Fruit fly (Drosophila melanogaster) whole organism, prepupa: ENCODE results near the gene CG7120.
A peak's percentile ranks its signal among the peaks of the same experiment; 100 is the strongest.

ENCODE experiments used
- Blimp-1 ChIP-seq: fragments of 200-800 bp; sonication (Bioruptor generic); optimal IDR thresholded peaks from 3 replicates; lab custom pipeline; 2017; ENCODE audit warnings: missing biosample characterization, missing genetic modification characterization, mild to moderate bottlenecking, moderate library complexity, missing genetic modification reagents
- CG10631 ChIP-seq: fragments of 200-800 bp; sonication (Bioruptor generic); optimal IDR thresholded peaks from 2 replicates; lab custom pipeline; 2016; ENCODE audit warnings: missing biosample characterization, missing genetic modification characterization
- CG10669 ChIP-seq: fragments of 200-800 bp; sonication (Bioruptor generic); optimal IDR thresholded peaks from 3 replicates; lab custom pipeline; 2018; ENCODE audit warnings: missing biosample characterization, mild to moderate bottlenecking, missing genetic modification characterization, moderate library complexity
- CG11294 ChIP-seq: fragments of 200-800 bp; sonication (Bioruptor generic); IDR thresholded peaks from 2 replicates; pipeline ENCODE4 v1.3.6; 2022; ENCODE audit warnings: missing biosample characterization, missing genetic modification characterization
- CG11762 ChIP-seq: fragments of 200-800 bp; sonication (Bioruptor generic); optimal IDR thresholded peaks from 3 replicates; lab custom pipeline; 2016; ENCODE audit warnings: missing biosample characterization, missing genetic modification characterization; ENCODE audit not compliant: insufficient read depth
- CG11902 ChIP-seq: fragments of 200-800 bp; sonication (Bioruptor generic); optimal IDR thresholded peaks from 3 replicates; lab custom pipeline; 2016; ENCODE audit warnings: missing biosample characterization, missing genetic modification characterization
- CG15336 ChIP-seq: fragments of 200-800 bp; sonication (Bioruptor generic); IDR thresholded peaks from 2 replicates; pipeline ENCODE4 v1.3.6; 2022; ENCODE audit warnings: missing biosample characterization, missing genetic modification characterization
- CG1621 ChIP-seq: fragments of 200-800 bp; sonication (Bioruptor generic); optimal IDR thresholded peaks from 3 replicates; lab custom pipeline; 2018; ENCODE audit warnings: missing biosample characterization, mild to moderate bottlenecking, missing genetic modification characterization
- CG3032 ChIP-seq: fragments of 200-800 bp; optimal IDR thresholded peaks from 2 replicates; lab custom pipeline; 2019; ENCODE audit warnings: missing biosample characterization, mild to moderate bottlenecking, missing genetic modification characterization, moderate library complexity
- CG31627 ChIP-seq: fragments of 200-800 bp; sonication (Bioruptor generic); optimal IDR thresholded peaks from 3 replicates; lab custom pipeline; 2016; ENCODE audit warnings: missing biosample characterization, missing genetic modification characterization
- CG34406 ChIP-seq: fragments of 200-800 bp; sonication (Bioruptor generic); optimal IDR thresholded peaks from 3 replicates; lab custom pipeline; 2016; ENCODE audit warnings: missing biosample characterization, missing genetic modification characterization
- CG3919 ChIP-seq: fragments of 200-800 bp; sonication (Bioruptor generic); optimal IDR thresholded peaks from 3 replicates; lab custom pipeline; 2016; ENCODE audit warnings: missing biosample characterization, missing genetic modification characterization
- CG4318 ChIP-seq: fragments of 200-800 bp; sonication (Bioruptor generic); optimal IDR thresholded peaks from 3 replicates; lab custom pipeline; 2017; ENCODE audit warnings: missing biosample characterization, mild to moderate bottlenecking, missing genetic modification characterization
- CG6163 ChIP-seq: fragments of 200-800 bp; sonication (Bioruptor generic); IDR thresholded peaks from 3 replicates; pipeline ENCODE4 v1.3.6; 2022; ENCODE audit warnings: missing biosample characterization, missing genetic modification characterization
- CG6792 ChIP-seq: fragments of 200-800 bp; sonication (Bioruptor generic); optimal IDR thresholded peaks from 3 replicates; lab custom pipeline; 2016; ENCODE audit warnings: missing biosample characterization, missing genetic modification characterization
- CG6808 ChIP-seq: fragments of 200-800 bp; sonication (Bioruptor generic); optimal IDR thresholded peaks from 3 replicates; lab custom pipeline; 2017; ENCODE audit warnings: missing biosample characterization, missing genetic modification characterization, mild to moderate bottlenecking, moderate library complexity, missing genetic modification reagents
- CG7368 ChIP-seq: fragments of 200-800 bp; sonication (Bioruptor generic); optimal IDR thresholded peaks from 3 replicates; lab custom pipeline; 2016; ENCODE audit warnings: missing biosample characterization, missing genetic modification characterization
- CG8119 ChIP-seq: fragments of 200-800 bp; sonication (Bioruptor generic); IDR thresholded peaks from 3 replicates; pipeline ENCODE4 v1.3.6; 2022; ENCODE audit warnings: missing biosample characterization, missing genetic modification characterization
- CG8319 ChIP-seq: fragments of 200-800 bp; sonication (Bioruptor generic); optimal IDR thresholded peaks from 3 replicates; lab custom pipeline; 2016; ENCODE audit warnings: missing biosample characterization, missing genetic modification characterization
- CG8632 ChIP-seq: fragments of 200-800 bp; sonication (Bioruptor generic); optimal IDR thresholded peaks from 3 replicates; lab custom pipeline; 2016; ENCODE audit warnings: missing biosample characterization, missing genetic modification characterization
- CG9139 ChIP-seq: fragments of 200-800 bp; sonication (Bioruptor generic); optimal IDR thresholded peaks from 3 replicates; lab custom pipeline; 2017; ENCODE audit warnings: missing biosample characterization, mild to moderate bottlenecking, missing genetic modification characterization
- Eip75B ChIP-seq: fragments of 200-800 bp; sonication (Bioruptor generic); optimal IDR thresholded peaks from 3 replicates; lab custom pipeline; 2016; ENCODE audit warnings: missing biosample characterization, missing genetic modification characterization
- Eip78C ChIP-seq: fragments of 200-800 bp; sonication (Bioruptor generic); peaks from one replicate; lab custom pipeline; 2016; ENCODE audit warnings: missing biosample characterization, missing genetic modification characterization
- Eip93F ChIP-seq: fragments of 200-800 bp; sonication (Bioruptor generic); optimal IDR thresholded peaks from 2 replicates; lab custom pipeline; 2016; ENCODE audit warnings: missing biosample characterization, mild to moderate bottlenecking, missing genetic modification characterization
- Ets21C ChIP-seq: fragments of 200-800 bp; sonication (Bioruptor generic); optimal IDR thresholded peaks from 3 replicates; lab custom pipeline; 2016; ENCODE audit warnings: missing biosample characterization, missing genetic modification characterization
- Gug ChIP-seq: fragments of 200-800 bp; sonication (Bioruptor generic); IDR thresholded peaks from 2 replicates; pipeline ENCODE4 v1.3.6; 2022; ENCODE audit warnings: missing biosample characterization, missing genetic modification characterization
- Hr39 ChIP-seq: fragments of 200-800 bp; sonication (Bioruptor generic); optimal IDR thresholded peaks from 2 replicates; lab custom pipeline; 2016; ENCODE audit warnings: missing biosample characterization, missing genetic modification characterization
- Hr4 ChIP-seq: fragments of 200-800 bp; sonication (Bioruptor generic); optimal IDR thresholded peaks from 3 replicates; lab custom pipeline; 2016; ENCODE audit warnings: missing biosample characterization, missing genetic modification characterization
- OdsH ChIP-seq: fragments of 200-800 bp; sonication (Bioruptor generic); optimal IDR thresholded peaks from 3 replicates; lab custom pipeline; 2016; ENCODE audit warnings: missing biosample characterization, missing genetic modification characterization
- Smox ChIP-seq: fragments of 200-800 bp; sonication (Bioruptor generic); optimal IDR thresholded peaks from 3 replicates; lab custom pipeline; 2016; ENCODE audit warnings: missing biosample characterization, missing genetic modification characterization
- Sox102F ChIP-seq: fragments of 200-800 bp; sonication (Bioruptor generic); optimal IDR thresholded peaks from 2 replicates; lab custom pipeline; 2016; ENCODE audit warnings: missing biosample characterization, mild to moderate bottlenecking, missing genetic modification characterization
- Sox14 ChIP-seq: fragments of 200-800 bp; sonication (Bioruptor generic); optimal IDR thresholded peaks from 3 replicates; lab custom pipeline; 2016; ENCODE audit warnings: missing biosample characterization, missing genetic modification characterization
- Sox15 ChIP-seq: fragments of 200-800 bp; sonication (Bioruptor generic); optimal IDR thresholded peaks from 3 replicates; lab custom pipeline; 2016; ENCODE audit warnings: missing biosample characterization, missing genetic modification characterization
- cyc ChIP-seq: fragments of 200-800 bp; sonication (Bioruptor generic); optimal IDR thresholded peaks from 3 replicates; lab custom pipeline; 2016; ENCODE audit warnings: missing biosample characterization, missing genetic modification characterization
- dac ChIP-seq: fragments of 200-800 bp; sonication (Bioruptor generic); optimal IDR thresholded peaks from 2 replicates; lab custom pipeline; 2017; ENCODE audit warnings: missing biosample characterization, mild to moderate bottlenecking, missing genetic modification characterization
- dsx ChIP-seq: fragments of 200-800 bp; optimal IDR thresholded peaks from 3 replicates; lab custom pipeline; 2019; ENCODE audit warnings: missing biosample characterization, mild to moderate bottlenecking, missing genetic modification characterization, moderate library complexity; ENCODE audit not compliant: poor library complexity, severe bottlenecking
- eg ChIP-seq: fragments of 200-800 bp; sonication (Bioruptor generic); IDR thresholded peaks from 3 replicates; pipeline ENCODE4 v1.3.6; 2022; ENCODE audit warnings: missing biosample characterization, missing genetic modification characterization
- fd59A ChIP-seq: fragments of 200-800 bp; sonication (Bioruptor generic); optimal IDR thresholded peaks from 2 replicates; lab custom pipeline; 2017; ENCODE audit warnings: missing biosample characterization, mild to moderate bottlenecking, missing genetic modification characterization, missing genetic modification reagents
- fd85E ChIP-seq: fragments of 200-800 bp; sonication (Bioruptor generic); optimal IDR thresholded peaks from 3 replicates; lab custom pipeline; 2016; ENCODE audit warnings: missing biosample characterization, missing genetic modification characterization
- net ChIP-seq: fragments of 200-800 bp; sonication (Bioruptor generic); optimal IDR thresholded peaks from 3 replicates; lab custom pipeline; 2016; ENCODE audit warnings: missing biosample characterization, missing genetic modification characterization
- pdm3 ChIP-seq: fragments of 200-800 bp; sonication (Bioruptor generic); optimal IDR thresholded peaks from 3 replicates; lab custom pipeline; 2016; ENCODE audit warnings: missing biosample characterization, missing genetic modification characterization
- salr ChIP-seq, 2 experiments: fragments of 200-800 bp; sonication (Bioruptor generic); optimal IDR thresholded peaks; 3 replicates each; lab custom pipeline; 2016 to 2018; ENCODE audit warnings: missing biosample characterization in 2 of 2, missing genetic modification characterization in 2 of 2, mild to moderate bottlenecking in 1 of 2
- ss ChIP-seq, 2 experiments: fragments of 200-800 bp; sonication (Bioruptor generic); optimal IDR thresholded peaks; 2 replicates in 1 of 2; 3 replicates in 1 of 2; lab custom pipeline; 2017 to 2018; ENCODE audit warnings: mild to moderate bottlenecking in 2 of 2, missing biosample characterization in 2 of 2, missing genetic modification characterization in 2 of 2, moderate library complexity in 1 of 2
- svp ChIP-seq: fragments of 200-800 bp; sonication (Bioruptor generic); peaks from one replicate; lab custom pipeline; 2016; ENCODE audit warnings: missing biosample characterization, missing genetic modification characterization
- topi ChIP-seq: fragments of 200-800 bp; sonication (Bioruptor generic); optimal IDR thresholded peaks from 3 replicates; lab custom pipeline; 2016; ENCODE audit warnings: missing biosample characterization, missing genetic modification characterization
- vri ChIP-seq: fragments of 200-800 bp; sonication (Bioruptor generic); optimal IDR thresholded peaks from 3 replicates; lab custom pipeline; 2016; ENCODE audit warnings: missing biosample characterization, mild to moderate bottlenecking, missing genetic modification characterization

Gene CG7120

dm6 chr3L:8440771-8441549, 45.2 kb downstream of the CG7120 start (continued):
- TF ChIP-seq CG7368 (peak; percentile 78), CG11294 (GFP tag; lab: Robert Waterston, UW) (peak; percentile 59; the same call in 1 of the 2 replicates), CG6792 (GFP tag; lab: Kevin White, UChicago) (no peak), Hr39 (GFP tag; lab: Kevin White, UChicago) (no peak), CG3919 (peak; percentile 62), eg (GFP tag; lab: Robert Waterston, UW) (peak; percentile 97), topi (GFP tag; lab: Kevin White, UChicago) (no peak), CG1621 (tag; lab: Kevin White, UChicago) (peak; percentile 95), Blimp-1 (GFP tag; lab: Kevin White, UChicago) (peak; percentile 45), CG11902 (GFP tag; lab: Kevin White, UChicago) (no peak)

DNA sequence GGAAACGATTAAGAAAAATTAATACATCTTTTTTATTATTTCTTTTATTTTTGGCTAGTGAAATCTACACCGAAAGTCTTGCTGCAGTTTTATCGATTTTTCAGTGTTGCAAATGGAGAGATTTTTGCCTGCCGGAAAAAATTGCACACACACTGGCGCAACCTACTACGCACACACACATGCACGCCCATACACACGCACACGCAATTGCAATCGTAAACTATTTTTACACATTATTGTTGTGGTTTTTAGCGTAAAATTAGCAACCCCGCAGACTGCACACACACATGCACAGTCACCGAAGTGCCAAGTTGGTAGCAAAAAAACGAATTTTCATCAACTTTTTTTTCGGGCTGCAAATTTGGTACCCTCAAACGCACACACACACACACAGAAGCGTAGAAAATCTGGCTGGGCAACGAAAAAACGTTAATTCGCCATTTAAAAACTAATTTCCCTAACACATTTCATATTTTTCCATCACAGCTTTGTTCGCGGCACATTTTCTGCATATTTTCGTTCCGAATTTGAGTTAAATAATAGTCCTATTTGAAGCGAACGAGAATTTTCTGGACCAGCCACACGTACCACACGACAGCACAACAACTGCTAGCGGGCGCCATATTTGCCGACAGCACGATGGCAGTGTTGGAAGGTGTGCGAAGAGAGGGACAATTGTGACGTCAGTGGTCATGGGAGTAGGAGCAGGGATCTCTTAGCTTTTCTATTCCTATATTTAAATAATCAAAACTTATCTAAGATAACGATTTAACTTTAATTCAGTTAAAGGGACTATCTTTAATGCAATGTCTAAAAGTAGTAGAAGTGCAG, 46.2 kb downstream of the CG7120 start, which contains the start of gene Unr:
Gene Unr, minus strand, starts transcription at position 637 of the 831 bp plus-strand sequence.
- TF ChIP-seq topi (GFP tag; lab: Kevin White, UChicago) (peak; percentile 77), eg (GFP tag; lab: Robert Waterston, UW) (peak; percentile 91), CG6808 (GFP tag; lab: Kevin White, UChicago) (peak; percentile 2), Sox15 (GFP tag; lab: Kevin White, UChicago) (peak; percentile 48), CG15336 (GFP tag; lab: Robert Waterston, UW) (peak; percentile 78), net (peak; percentile 83), dac (peak; percentile 22), Sox14 (GFP tag; lab: Kevin White, UChicago) (peak; percentile 77), CG11762 (GFP tag; lab: Kevin White, UChicago) (peak; percentile 47), dsx (GFP tag; lab: Kevin White, UChicago) (peak; percentile 60), CG10631 (peak; percentile 77), Eip93F (GFP tag; lab: Kevin White, UChicago) (no peak), cyc (peak; percentile 66), svp (peak; percentile 92), CG8632 (GFP tag; lab: Kevin White, UChicago) (peak; percentile 64), CG31627 (GFP tag; lab: Kevin White, UChicago) (peak; percentile 84), fd85E (peak; percentile 14), CG3032 (tag; lab: Kevin White, UChicago) (peak; percentile 60), Sox102F (peak; percentile 78), fd59A (GFP tag; lab: Kevin White, UChicago) (peak; percentile 13), CG11902 (GFP tag; lab: Kevin White, UChicago) (peak; percentile 51), Smox (GFP tag; lab: Kevin White, UChicago) (peak; percentile 79), Gug (GFP tag; lab: Robert Waterston, UW) (peak; percentile 88), ss (GFP tag; optimal IDR thresholded peaks at IDR 0.05; lab: Kevin White, UChicago) (peak; percentile 32 to 68), CG8319 (GFP tag; lab: Kevin White, UChicago) (peak; percentile 62), Eip75B (peak; percentile 81), pdm3 (GFP tag; lab: Kevin White, UChicago) (peak; percentile 84), OdsH (GFP tag; lab: Kevin White, UChicago) (peak; percentile 81), CG8119 (GFP tag; lab: Robert Waterston, UW) (peak; percentile 52; the same call in 1 of the 3 replicates), CG9139 (peak; percentile 53), Eip78C (GFP tag; lab: Kevin White, UChicago) (peak; percentile 92), CG10669 (GFP tag; lab: Kevin White, UChicago) (peak; percentile 63), CG34406 (GFP tag; lab: Kevin White, UChicago) (peak; percentile 62), vri (GFP tag; lab: Kevin White, UChicago) (peak; percentile 75), CG1621 (tag; lab: Kevin White, UChicago) (peak; percentile 54), Hr4 (peak; percentile 80), CG6163 (GFP tag; lab: Robert Waterston, UW) (peak; percentile 88), CG4318 (GFP tag; lab: Kevin White, UChicago) (peak; percentile 42), Ets21C (GFP tag; lab: Kevin White, UChicago) (peak; percentile 65), salr (GFP tag; optimal IDR thresholded peaks at IDR 0.05; lab: Kevin White, UChicago) (peak; percentile 32 to 38)
